Worm (Caenorhabditis elegans) whole organism, L2 larva: Measurements from ENCODE around the gene ins-37.
"Not testable (repeated sequence)": the region's sequence is repeated elsewhere in the genome, so short reads cannot be mapped to it uniquely, and the experiment has no call there.

Experiments
- C34F6.9 ChIP-seq: fragments of 150-350 bp; optimal IDR thresholded peaks from 2 replicates; lab custom pipeline; 2014; ENCODE audit warnings: missing biosample characterization, missing genetic modification characterization
- F13H6.1 ChIP-seq: sonication (generic microtip); optimal IDR thresholded peaks from 2 replicates; lab custom pipeline; 2016; ENCODE audit warnings: missing genetic modification characterization, missing compliant biosample characterization
- R02D3.7 ChIP-seq: fragments of 150-350 bp; optimal IDR thresholded peaks from 2 replicates; lab custom pipeline; 2014; ENCODE audit warnings: missing biosample characterization, missing genetic modification characterization
- ZK546.5 ChIP-seq: sonication (generic microtip); optimal IDR thresholded peaks from 2 replicates; lab custom pipeline; 2017; ENCODE audit warnings: missing biosample characterization, missing genetic modification characterization
- aly-2 ChIP-seq: fragments of 150-350 bp; optimal IDR thresholded peaks from 2 replicates; lab custom pipeline; 2014; ENCODE audit warnings: missing biosample characterization, missing genetic modification characterization
- ama-1 ChIP-seq: fragments of 150-350 bp; optimal IDR thresholded peaks from 2 replicates; lab custom pipeline; 2018; ENCODE audit warnings: inconsistent platforms
- blmp-1 ChIP-seq: sonication (generic microtip); optimal IDR thresholded peaks from 2 replicates; lab custom pipeline; 2017; ENCODE audit warnings: missing genetic modification characterization, mild to moderate bottlenecking, missing compliant biosample characterization, antibody characterized with exemption, moderate library complexity; ENCODE audit not compliant: insufficient read depth
- ceh-16 ChIP-seq: fragments of 150-350 bp; optimal IDR thresholded peaks from 2 replicates; lab custom pipeline; 2014; ENCODE audit warnings: missing biosample characterization, missing genetic modification characterization
- ceh-82 ChIP-seq: fragments of 150-350 bp; optimal IDR thresholded peaks from 2 replicates; lab custom pipeline; 2014; ENCODE audit warnings: missing biosample characterization, missing genetic modification characterization
- crh-2 ChIP-seq: sonication (generic microtip); optimal IDR thresholded peaks from 2 replicates; lab custom pipeline; 2017; ENCODE audit warnings: missing biosample characterization, missing genetic modification characterization
- dmd-4 ChIP-seq: sonication (generic microtip); optimal IDR thresholded peaks from 2 replicates; lab custom pipeline; 2017; ENCODE audit warnings: missing biosample characterization, missing genetic modification characterization
- elt-1 ChIP-seq: fragments of 150-350 bp; optimal IDR thresholded peaks from 2 replicates; lab custom pipeline; 2014; ENCODE audit warnings: missing biosample characterization, missing genetic modification characterization
- elt-3 ChIP-seq: sonication (generic microtip); optimal IDR thresholded peaks from 2 replicates; lab custom pipeline; 2017; ENCODE audit warnings: missing biosample characterization, missing genetic modification characterization
- fos-1 ChIP-seq: fragments of 150-350 bp; optimal IDR thresholded peaks from 2 replicates; lab custom pipeline; 2014; ENCODE audit warnings: missing biosample characterization, missing genetic modification characterization
- lin-13 ChIP-seq: fragments of 150-350 bp; optimal IDR thresholded peaks from 2 replicates; lab custom pipeline; 2014; ENCODE audit warnings: missing biosample characterization, missing genetic modification reagents, missing genetic modification characterization
- lin-39 ChIP-seq: fragments of 150-350 bp; optimal IDR thresholded peaks from 2 replicates; lab custom pipeline; 2014; ENCODE audit warnings: missing biosample characterization, missing genetic modification reagents, missing genetic modification characterization
- lsy-2 ChIP-seq, 2 experiments: fragments of 150-350 bp in 1 of 2; sonication (generic microtip) in 1 of 2; optimal IDR thresholded peaks; 2 replicates each; lab custom pipeline; 2014 to 2017; ENCODE audit warnings: missing biosample characterization in 2 of 2, missing genetic modification characterization in 2 of 2
- mab-5 ChIP-seq: fragments of 150-350 bp; optimal IDR thresholded peaks from 2 replicates; lab custom pipeline; 2014; ENCODE audit warnings: missing biosample characterization, missing genetic modification characterization
- mbf-1 ChIP-seq: sonication (generic microtip); optimal IDR thresholded peaks from 2 replicates; lab custom pipeline; 2017; ENCODE audit warnings: missing biosample characterization, missing genetic modification characterization
- mdl-1 ChIP-seq, 2 experiments: fragments of 150-350 bp in 1 of 2; sonication (generic microtip) in 1 of 2; optimal IDR thresholded peaks; 2 replicates each; lab custom pipeline; 2017; ENCODE audit warnings: missing biosample characterization in 2 of 2, missing genetic modification characterization in 2 of 2
- nhr-12 ChIP-seq: fragments of 150-350 bp; optimal IDR thresholded peaks from 2 replicates; lab custom pipeline; 2014; ENCODE audit warnings: missing biosample characterization, missing genetic modification characterization
- nhr-21 ChIP-seq: fragments of 150-350 bp; optimal IDR thresholded peaks from 2 replicates; lab custom pipeline; 2014; ENCODE audit warnings: missing biosample characterization, missing genetic modification characterization
- nhr-23 ChIP-seq: fragments of 150-350 bp; optimal IDR thresholded peaks from 2 replicates; lab custom pipeline; 2014; ENCODE audit warnings: missing biosample characterization, missing genetic modification reagents, missing genetic modification characterization
- nhr-25 ChIP-seq: fragments of 150-350 bp; sonication (generic microtip); optimal IDR thresholded peaks from 3 replicates; lab custom pipeline; 2014; ENCODE audit warnings: missing biosample characterization, missing genetic modification characterization
- nhr-6 ChIP-seq: fragments of 150-350 bp; optimal IDR thresholded peaks from 2 replicates; lab custom pipeline; 2014; ENCODE audit warnings: missing biosample characterization, missing genetic modification characterization
- nhr-77 ChIP-seq: fragments of 150-350 bp; optimal IDR thresholded peaks from 2 replicates; lab custom pipeline; 2014; ENCODE audit warnings: missing biosample characterization, missing genetic modification characterization
- peb-1 ChIP-seq: fragments of 150-350 bp; optimal IDR thresholded peaks from 2 replicates; lab custom pipeline; 2014; ENCODE audit warnings: missing biosample characterization, missing genetic modification characterization
- sem-4 ChIP-seq: fragments of 150-350 bp; optimal IDR thresholded peaks from 2 replicates; lab custom pipeline; 2014; ENCODE audit warnings: missing biosample characterization, missing genetic modification reagents, missing genetic modification characterization
- skn-1 ChIP-seq: sonication (generic microtip); optimal IDR thresholded peaks from 2 replicates; lab custom pipeline; 2017; ENCODE audit warnings: missing biosample characterization, missing genetic modification characterization
- sma-3 ChIP-seq: sonication (generic microtip); optimal IDR thresholded peaks from 2 replicates; lab custom pipeline; 2016; ENCODE audit warnings: missing genetic modification reagents, missing genetic modification characterization, missing compliant biosample characterization
- snpc-4 ChIP-seq: fragments of 150-350 bp; optimal IDR thresholded peaks from 2 replicates; lab custom pipeline; 2014; ENCODE audit warnings: missing biosample characterization, missing genetic modification characterization
- unc-55 ChIP-seq: fragments of 150-350 bp; sonication (generic microtip); optimal IDR thresholded peaks from 3 replicates; lab custom pipeline; 2014; ENCODE audit warnings: missing biosample characterization, missing genetic modification reagents, missing genetic modification characterization
- unc-62 ChIP-seq: fragments of 150-350 bp; optimal IDR thresholded peaks from 2 replicates; lab custom pipeline; 2014; ENCODE audit warnings: missing biosample characterization, missing genetic modification reagents, missing genetic modification characterization
- zag-1 ChIP-seq: fragments of 150-350 bp; optimal IDR thresholded peaks from 2 replicates; lab custom pipeline; 2014; ENCODE audit warnings: missing biosample characterization, missing genetic modification characterization
- ztf-1 ChIP-seq: fragments of 200-800 bp; sonication (Bioruptor generic); conservative IDR thresholded peaks from 2 replicates; pipeline ENCODE4 v1.3.6; 2022; ENCODE audit warnings: missing genetic modification characterization, missing compliant biosample characterization
- ztf-11 ChIP-seq: sonication (generic microtip); optimal IDR thresholded peaks from 2 replicates; lab custom pipeline; 2017; ENCODE audit warnings: missing biosample characterization, missing genetic modification characterization
- ztf-4 ChIP-seq: fragments of 150-350 bp; optimal IDR thresholded peaks from 2 replicates; lab custom pipeline; 2014; ENCODE audit warnings: missing biosample characterization, missing genetic modification characterization

Gene ins-37

DNA sequence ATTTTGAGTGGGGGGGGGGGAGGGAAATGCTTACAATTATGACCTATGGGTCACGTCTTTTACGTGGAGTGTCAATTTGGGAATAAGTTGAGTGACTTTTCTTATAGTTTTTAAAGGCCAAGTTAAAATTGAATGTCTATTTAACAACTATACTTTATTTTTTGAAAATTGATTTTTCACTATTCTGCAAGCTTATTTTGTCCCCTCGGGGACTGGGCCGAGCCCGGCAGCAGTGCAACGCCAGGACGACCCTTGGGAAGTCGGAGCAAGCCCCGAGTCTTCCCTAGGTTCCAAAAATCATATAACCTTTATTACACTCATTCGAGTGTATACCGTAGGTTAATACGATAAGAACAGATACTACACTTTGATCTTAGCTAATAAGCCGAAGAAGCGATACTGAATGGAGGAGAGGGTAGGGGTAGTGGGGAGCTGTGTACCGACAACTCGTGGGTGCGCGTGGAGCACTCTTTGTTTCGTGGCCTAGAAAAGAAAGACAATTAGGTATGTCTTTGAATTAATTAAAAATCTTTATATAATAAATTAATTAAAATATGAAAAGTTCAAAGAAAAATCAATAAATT, at the start of gene ins-37:
ins-37 (minus strand) TSS at position 384 of the 584 bp plus-strand sequence.
- not testable (repeated sequence) for TF ChIP-seq nhr-21, crh-2, mbf-1 (tag; lab: Kevin White, UChicago)

ce11 chrII:13882405-13882804, 46.5 kb upstream of the ins-37 start, which contains the start of gene hda-10:
Gene hda-10, plus strand, starts transcription at chrII:13882705.
- no peak for TF ChIP-seq C34F6.9 (tag; lab: Kevin White, UChicago)
- TF ChIP-seq skn-1 (tag; lab: Kevin White, UChicago) = no peak
- no peak for TF ChIP-seq unc-62 (GFP tag; lab: Kevin White, UChicago)
- no peak for TF ChIP-seq nhr-21 (tag; lab: Kevin White, UChicago)
- no peak for TF ChIP-seq ceh-82 (tag; lab: Kevin White, UChicago)
- TF ChIP-seq sma-3 (GFP tag; lab: Kevin White, UChicago) = no peak
- no peak for TF ChIP-seq fos-1 (tag; lab: Kevin White, UChicago)
- TF ChIP-seq nhr-6 (tag; lab: Kevin White, UChicago) = no peak
- no peak for TF ChIP-seq lsy-2 (tag; optimal IDR thresholded peaks at IDR 0.05; lab: Kevin White, UChicago)
- TF ChIP-seq nhr-25 (tag; lab: Kevin White, UChicago) = no peak
- no peak for TF ChIP-seq ama-1 (lab: Kevin White, UChicago)
- TF ChIP-seq, all 48 proteins: peak for 0

- TF ChIP-seq F13H6.1 (no peak), lin-13 (GFP tag; lab: Kevin White, UChicago) (no peak), nhr-12 (no peak), fos-1 (tag; lab: Kevin White, UChicago) (no peak)
Observed at ce11 chrII:13879589-13879988, 43.7 kb upstream of the ins-37 start.

DNA sequence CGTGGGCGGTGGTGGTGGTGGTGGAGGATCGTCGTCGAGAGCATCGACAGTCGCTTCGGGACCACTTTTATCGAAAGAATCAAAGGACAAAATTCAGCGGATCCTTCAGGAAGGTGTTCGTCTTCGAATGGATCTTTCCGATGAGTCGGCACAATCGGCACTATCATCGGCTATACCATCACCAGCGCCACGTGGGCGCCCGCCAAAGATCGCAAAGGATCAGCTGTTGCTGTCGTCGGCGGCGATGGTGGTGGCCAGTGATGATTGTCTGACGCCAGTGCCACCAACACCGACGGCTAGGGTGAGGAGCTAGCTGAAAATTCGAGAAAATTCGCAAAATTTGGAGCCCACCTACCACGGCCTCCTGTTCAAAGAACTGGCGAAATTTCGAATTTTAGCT, 42.1 kb upstream of the ins-37 start:
- TF ChIP-seq sem-4 (no peak), elt-3 (tag; lab: Kevin White, UChicago) (no peak), ztf-11 (no peak), ztf-1 (GFP tag; lab: Robert Waterston, UW) (no peak)
- TF ChIP-seq, all 48 proteins: peak for 0

DNA sequence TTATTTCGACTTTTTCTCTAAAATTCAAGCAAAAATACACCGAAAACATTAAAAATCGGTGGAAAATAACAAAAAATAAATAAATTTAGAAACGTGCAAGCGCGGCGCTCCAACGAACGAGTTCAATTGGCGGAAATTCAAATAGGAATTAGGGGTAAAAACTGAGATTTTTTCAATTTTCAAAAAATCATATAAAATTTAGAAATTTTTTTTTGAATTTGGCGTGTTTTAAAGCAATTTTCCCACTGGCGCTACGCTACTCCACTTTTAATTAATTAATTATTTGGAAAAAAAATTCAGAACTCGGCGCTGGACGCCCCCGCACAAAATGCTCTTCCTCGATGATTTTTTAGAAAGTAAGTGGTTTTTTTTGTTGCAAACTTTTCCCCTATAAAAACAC, 39.8 kb upstream of the ins-37 start, which contains the start of gene ing-3:
ing-3 (plus strand) TSS at position 301 of the 400 bp plus-strand sequence.
- no peak for TF ChIP-seq aly-2 (tag; lab: Kevin White, UChicago)
- TF ChIP-seq nhr-21 (tag; lab: Kevin White, UChicago) = no peak
- no peak for TF ChIP-seq ZK546.5 (tag; lab: Kevin White, UChicago)
- no peak for TF ChIP-seq ztf-11
- no peak for TF ChIP-seq elt-1
- TF ChIP-seq F13H6.1 = no peak
- no peak for TF ChIP-seq ama-1 (lab: Kevin White, UChicago)
- no peak for TF ChIP-seq nhr-23 (tag; lab: Kevin White, UChicago)
- TF ChIP-seq lin-13 (GFP tag; lab: Kevin White, UChicago) = no peak
- TF ChIP-seq mab-5 (tag; lab: Kevin White, UChicago) = no peak
- TF ChIP-seq mdl-1 (tag; optimal IDR thresholded peaks at IDR 0.05; lab: Kevin White, UChicago) = no peak
- no peak for TF ChIP-seq peb-1 (tag; lab: Kevin White, UChicago)
- no peak for TF ChIP-seq ztf-1 (GFP tag; lab: Robert Waterston, UW)
- no peak for TF ChIP-seq nhr-77 (tag; lab: Kevin White, UChicago)
- TF ChIP-seq lin-39 (tag; lab: Kevin White, UChicago) = no peak
- no peak for TF ChIP-seq dmd-4 (tag; lab: Kevin White, UChicago)
- no peak for TF ChIP-seq unc-55
- TF ChIP-seq lsy-2 (tag; optimal IDR thresholded peaks at IDR 0.05; lab: Kevin White, UChicago) = no peak
- TF ChIP-seq, all 48 proteins: peak for 0

ce11 chrII:13872191-13872889, 36.4 kb upstream of the ins-37 start, which contains the start of the genes cup-14 and ndub-8:
Gene cup-14, minus strand, starts transcription at chrII:13872241.
Gene ndub-8, plus strand, starts transcription at chrII:13872869.
- TF ChIP-seq C34F6.9 (tag; lab: Kevin White, UChicago) (peak; percentile 88), mdl-1 (tag; optimal IDR thresholded peaks at IDR 0.05; lab: Kevin White, UChicago) (peak; percentile 12 to 77), ztf-11 (no peak), mab-5 (tag; lab: Kevin White, UChicago) (peak; percentile 93), sma-3 (GFP tag; lab: Kevin White, UChicago) (peak; percentile 92), elt-1 (no peak), R02D3.7 (tag; lab: Kevin White, UChicago) (peak; percentile 43), zag-1 (peak; percentile 31), ztf-1 (GFP tag; lab: Robert Waterston, UW) (no peak), peb-1 (tag; lab: Kevin White, UChicago) (no peak), skn-1 (tag; lab: Kevin White, UChicago) (no peak), fos-1 (tag; lab: Kevin White, UChicago) (peak; percentile 43), ZK546.5 (tag; lab: Kevin White, UChicago) (peak; percentile 59), lin-13 (GFP tag; lab: Kevin White, UChicago) (peak; percentile 89), snpc-4 (peak; percentile 89), ceh-82 (tag; lab: Kevin White, UChicago) (peak; percentile 47), nhr-12 (no peak), ztf-4 (tag; lab: Kevin White, UChicago) (peak; percentile 78), elt-3 (tag; lab: Kevin White, UChicago) (no peak), unc-62 (GFP tag; lab: Kevin White, UChicago) (peak; percentile 37), dmd-4 (tag; lab: Kevin White, UChicago) (no peak), ceh-16 (tag; lab: Kevin White, UChicago) (peak; percentile 35), sem-4 (peak; percentile 91), blmp-1 (tag; lab: Kevin White, UChicago) (peak; percentile 49), F13H6.1 (peak; percentile 81)
